Worm (Caenorhabditis elegans) whole organism, L3 larva: ENCODE results near the gene B0034.4.

ENCODE experiments used
- ZK546.5 ChIP-seq: sonication (generic microtip); optimal IDR thresholded peaks from 2 replicates; lab custom pipeline; 2017; ENCODE audit warnings: missing biosample characterization, missing genetic modification characterization
- aly-2 ChIP-seq: fragments of 150-350 bp; optimal IDR thresholded peaks from 2 replicates; lab custom pipeline; 2014; ENCODE audit warnings: missing biosample characterization, missing genetic modification characterization
- ama-1 ChIP-seq: fragments of 150-350 bp; optimal IDR thresholded peaks from 2 replicates; lab custom pipeline; 2018
- ceh-16 ChIP-seq: sonication (generic microtip); optimal IDR thresholded peaks from 2 replicates; lab custom pipeline; 2017; ENCODE audit warnings: missing biosample characterization, missing genetic modification characterization
- ceh-28 ChIP-seq: fragments of 150-350 bp; optimal IDR thresholded peaks from 2 replicates; lab custom pipeline; 2014; ENCODE audit warnings: missing biosample characterization, missing genetic modification reagents, missing genetic modification characterization
- egl-27 ChIP-seq: sonication (generic microtip); optimal IDR thresholded peaks from 4 replicates; lab custom pipeline; 2017; ENCODE audit warnings: missing biosample characterization, missing genetic modification reagents, missing genetic modification characterization
- egl-5 ChIP-seq: fragments of 150-350 bp; optimal IDR thresholded peaks from 2 replicates; lab custom pipeline; 2017; ENCODE audit warnings: missing biosample characterization, missing genetic modification reagents, missing genetic modification characterization, inconsistent platforms
- elt-3 ChIP-seq, 3 experiments: fragments of 150-350 bp in 1 of 3; sonication (generic microtip) in 2 of 3; optimal IDR thresholded peaks; 2 replicates in 2 of 3; 4 replicates in 1 of 3; lab custom pipeline; 2014 to 2017; ENCODE audit warnings: missing biosample characterization in 3 of 3, missing genetic modification characterization in 3 of 3
- eor-1 ChIP-seq, 2 experiments: fragments of 150-350 bp; optimal IDR thresholded peaks; 2 replicates each; lab custom pipeline; 2014 to 2018; ENCODE audit warnings: missing biosample characterization in 2 of 2, missing genetic modification characterization in 2 of 2
- fkh-10 ChIP-seq: sonication (generic microtip); optimal IDR thresholded peaks from 2 replicates; lab custom pipeline; 2017; ENCODE audit warnings: missing biosample characterization, missing genetic modification reagents, missing genetic modification characterization
- fkh-2 ChIP-seq: fragments of 150-350 bp; optimal IDR thresholded peaks from 2 replicates; lab custom pipeline; 2014; ENCODE audit warnings: missing biosample characterization, missing genetic modification reagents, missing genetic modification characterization
- hmg-11 ChIP-seq: sonication (generic microtip); optimal IDR thresholded peaks from 2 replicates; lab custom pipeline; 2016; ENCODE audit warnings: missing genetic modification characterization, missing compliant biosample characterization
- lin-15B ChIP-seq: fragments of 150-350 bp; optimal IDR thresholded peaks from 2 replicates; lab custom pipeline; 2014; ENCODE audit warnings: missing biosample characterization, missing genetic modification characterization
- lin-39 ChIP-seq: fragments of 150-350 bp; optimal IDR thresholded peaks from 2 replicates; lab custom pipeline; 2018; ENCODE audit warnings: missing biosample characterization, missing genetic modification reagents, missing genetic modification characterization
- lsy-12 ChIP-seq: sonication (generic microtip); optimal IDR thresholded peaks from 2 replicates; lab custom pipeline; 2016; ENCODE audit warnings: mild to moderate bottlenecking, missing genetic modification characterization, missing compliant biosample characterization
- mdl-1 ChIP-seq: fragments of 150-350 bp; optimal IDR thresholded peaks from 2 replicates; lab custom pipeline; 2014; ENCODE audit warnings: missing biosample characterization, missing genetic modification characterization
- mml-1 ChIP-seq: fragments of 150-350 bp; sonication (generic microtip); optimal IDR thresholded peaks from 3 replicates; lab custom pipeline; 2014; ENCODE audit warnings: missing biosample characterization, missing genetic modification characterization
- nfya-1 ChIP-seq: sonication (generic microtip); optimal IDR thresholded peaks from 2 replicates; lab custom pipeline; 2017; ENCODE audit warnings: missing genetic modification characterization, mild to moderate bottlenecking, missing compliant biosample characterization, antibody characterized with exemption, moderate library complexity; ENCODE audit not compliant: insufficient read depth
- nhr-12 ChIP-seq: fragments of 150-350 bp; optimal IDR thresholded peaks from 2 replicates; lab custom pipeline; 2014; ENCODE audit warnings: missing biosample characterization, missing genetic modification characterization
- nhr-237 ChIP-seq: fragments of 150-350 bp; optimal IDR thresholded peaks from 2 replicates; lab custom pipeline; 2014; ENCODE audit warnings: missing biosample characterization, missing genetic modification characterization
- nhr-25 ChIP-seq: sonication (generic microtip); optimal IDR thresholded peaks from 2 replicates; lab custom pipeline; 2017; ENCODE audit warnings: missing biosample characterization, missing genetic modification characterization
- nhr-28 ChIP-seq: fragments of 150-350 bp; optimal IDR thresholded peaks from 2 replicates; lab custom pipeline; 2014; ENCODE audit warnings: missing biosample characterization, missing genetic modification characterization
- nhr-43 ChIP-seq: sonication (generic microtip); optimal IDR thresholded peaks from 2 replicates; lab custom pipeline; 2016; ENCODE audit warnings: mild to moderate bottlenecking, missing genetic modification characterization, missing compliant biosample characterization; ENCODE audit not compliant: poor library complexity, severe bottlenecking
- nhr-77 ChIP-seq: fragments of 150-350 bp; optimal IDR thresholded peaks from 2 replicates; lab custom pipeline; 2014; ENCODE audit warnings: missing biosample characterization, missing genetic modification characterization
- pha-4 ChIP-seq: fragments of 150-350 bp; optimal IDR thresholded peaks from 2 replicates; lab custom pipeline; 2014; ENCODE audit warnings: missing biosample characterization, missing genetic modification reagents, missing genetic modification characterization
- pqm-1 ChIP-seq: fragments of 150-350 bp; optimal IDR thresholded peaks from 2 replicates; lab custom pipeline; 2017; ENCODE audit warnings: missing biosample characterization, missing genetic modification characterization, inconsistent platforms
- sea-2 ChIP-seq: fragments of 150-350 bp; sonication (generic microtip); optimal IDR thresholded peaks from 4 replicates; lab custom pipeline; 2014; ENCODE audit warnings: missing biosample characterization, missing genetic modification reagents, missing genetic modification characterization
- skn-1 ChIP-seq: fragments of 150-350 bp; optimal IDR thresholded peaks from 2 replicates; lab custom pipeline; 2014; ENCODE audit warnings: missing biosample characterization, missing genetic modification characterization
- tbx-2 ChIP-seq: sonication (generic microtip); optimal IDR thresholded peaks from 2 replicates; lab custom pipeline; 2016; ENCODE audit warnings: mild to moderate bottlenecking, missing genetic modification characterization, missing compliant biosample characterization
- unc-39 ChIP-seq: sonication (generic microtip); optimal IDR thresholded peaks from 4 replicates; lab custom pipeline; 2017; ENCODE audit warnings: missing biosample characterization, missing genetic modification characterization
- unc-62 ChIP-seq: fragments of 150-350 bp; sonication (generic microtip); optimal IDR thresholded peaks from 4 replicates; lab custom pipeline; 2014; ENCODE audit warnings: missing biosample characterization, missing genetic modification reagents, missing genetic modification characterization
- zag-1 ChIP-seq: fragments of 150-350 bp; optimal IDR thresholded peaks from 2 replicates; lab custom pipeline; 2014; ENCODE audit warnings: missing biosample characterization, missing genetic modification characterization
- ztf-11 ChIP-seq: fragments of 150-350 bp; optimal IDR thresholded peaks from 2 replicates; lab custom pipeline; 2014; ENCODE audit warnings: missing biosample characterization, missing genetic modification characterization

Gene B0034.4

DNA sequence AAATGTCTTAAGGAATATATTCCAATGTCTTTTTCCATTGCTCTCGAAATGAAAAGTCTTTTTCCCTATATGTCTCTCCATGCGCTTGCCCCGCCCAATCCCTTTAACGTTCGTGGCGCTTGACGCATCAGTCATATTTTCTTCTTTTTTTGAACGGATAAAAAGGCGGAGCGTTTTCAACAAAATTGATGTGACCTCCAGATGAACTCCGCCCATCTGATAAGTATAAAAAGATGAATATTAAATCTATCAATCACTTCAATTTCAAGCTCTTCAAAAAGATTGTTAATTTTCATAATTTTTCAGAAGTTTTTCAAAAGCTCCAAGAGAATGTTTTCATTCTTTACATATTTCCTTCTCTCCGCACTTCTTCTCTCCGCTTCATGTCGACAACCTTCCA is 26.7 kb upstream of the B0034.4 start, which contains the start of gene ins-4:
Gene ins-4, plus strand, starts transcription at position 301 of the 400 bp plus-strand sequence.
- TF ChIP-seq zag-1: no peak
- TF ChIP-seq ztf-11 (tag; lab: Kevin White, UChicago): no peak
- no peak for TF ChIP-seq ama-1 (lab: Kevin White, UChicago)
- TF ChIP-seq lsy-12 (tag; lab: Kevin White, UChicago): no peak
- TF ChIP-seq pha-4 (tag; lab: Kevin White, UChicago): no peak
- TF ChIP-seq elt-3 (tag; optimal IDR thresholded peaks at IDR 0.05; lab: Kevin White, UChicago): no peak
- TF ChIP-seq nhr-28 (tag; lab: Kevin White, UChicago): no peak
- no peak for TF ChIP-seq egl-5
- no peak for TF ChIP-seq nhr-43 (tag; lab: Kevin White, UChicago)
- TF ChIP-seq egl-27 (tag; lab: Kevin White, UChicago): no peak
- TF ChIP-seq nhr-77 (tag; lab: Kevin White, UChicago): no peak
- no peak for TF ChIP-seq mdl-1 (tag; lab: Kevin White, UChicago)
- TF ChIP-seq lin-39: no peak
- no peak for TF ChIP-seq skn-1 (tag; lab: Kevin White, UChicago)
- no peak for TF ChIP-seq tbx-2
- TF ChIP-seq nhr-237 (tag; lab: Kevin White, UChicago): no peak
- no peak for TF ChIP-seq fkh-10 (GFP tag; lab: Kevin White, UChicago)
- no peak for TF ChIP-seq sea-2 (GFP tag; lab: Kevin White, UChicago)

ce11 chrII:5990668-5991067 is 21.3 kb upstream of the B0034.4 start, which contains the start of gene ins-3:
TSS of gene ins-3 (minus strand) at chrII:5990768.
- TF ChIP-seq skn-1 (tag; lab: Kevin White, UChicago) (no peak), tbx-2 (no peak), unc-62 (no peak), ZK546.5 (tag; lab: Kevin White, UChicago) (no peak), ceh-16 (no peak), lin-15B (tag; lab: Kevin White, UChicago) (no peak)

DNA sequence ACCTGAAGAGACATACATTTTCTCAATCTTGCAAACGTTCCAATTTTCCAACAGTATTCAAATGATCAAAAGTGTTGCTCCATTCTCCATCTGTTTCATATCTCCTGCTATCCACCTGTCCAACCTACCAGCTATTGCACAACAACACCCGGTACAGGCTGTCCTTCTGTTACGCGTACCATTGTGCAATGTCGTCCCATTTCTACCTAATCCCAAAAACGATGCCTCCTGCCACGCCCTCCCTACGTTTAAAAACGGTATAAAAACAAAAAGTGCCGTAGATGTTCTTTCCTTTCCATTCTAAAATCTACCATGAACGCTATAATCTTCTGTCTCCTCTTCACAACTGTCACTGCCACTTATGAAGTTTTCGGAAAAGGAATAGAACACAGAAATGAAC is 18.9 kb upstream of the B0034.4 start, which contains the start of gene ins-2:
Gene ins-2, plus strand, starts transcription at position 301 of the 400 bp plus-strand sequence.
- TF ChIP-seq lin-15B (tag; lab: Kevin White, UChicago) (no peak), pqm-1 (tag; lab: Kevin White, UChicago) (no peak), nhr-28 (tag; lab: Kevin White, UChicago) (no peak), nfya-1 (tag; lab: Kevin White, UChicago) (no peak), zag-1 (no peak), nhr-25 (tag; lab: Kevin White, UChicago) (no peak), lsy-12 (tag; lab: Kevin White, UChicago) (no peak), mdl-1 (tag; lab: Kevin White, UChicago) (no peak)

DNA sequence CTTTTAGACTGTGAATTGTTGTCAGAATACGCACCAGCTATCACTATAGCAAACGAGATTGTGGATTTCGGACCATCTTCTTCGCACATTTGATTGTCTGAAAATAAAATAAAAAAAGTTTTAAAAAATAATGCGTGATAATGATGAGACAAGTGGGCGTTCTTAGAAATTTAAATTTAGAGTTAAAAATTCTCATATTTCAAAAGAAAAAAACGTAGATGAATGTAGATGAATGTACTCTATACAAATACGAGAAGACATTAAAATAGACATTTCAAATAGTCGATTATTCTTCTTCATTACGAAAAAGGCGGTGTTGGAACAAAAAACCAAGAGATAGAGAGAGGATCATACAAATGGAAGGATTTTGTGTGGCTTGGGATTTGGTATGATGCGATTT is 5.5 kb upstream of the B0034.4 start, which contains the start of gene B0034.5:
Gene B0034.5, minus strand, starts transcription at position 101 of the 400 bp plus-strand sequence.
- TF ChIP-seq elt-3 (tag; optimal IDR thresholded peaks at IDR 0.05; lab: Kevin White, UChicago) (no peak), aly-2 (tag; lab: Kevin White, UChicago) (no peak), eor-1 (tag; optimal IDR thresholded peaks at IDR 0.05; lab: Kevin White, UChicago) (no peak), sea-2 (GFP tag; lab: Kevin White, UChicago) (no peak), ama-1 (lab: Kevin White, UChicago) (no peak), skn-1 (tag; lab: Kevin White, UChicago) (no peak), nhr-237 (tag; lab: Kevin White, UChicago) (no peak), nhr-12 (no peak), lin-15B (tag; lab: Kevin White, UChicago) (no peak), hmg-11 (tag; lab: Kevin White, UChicago) (no peak), mml-1 (no peak), lin-39 (no peak), mdl-1 (tag; lab: Kevin White, UChicago) (no peak), unc-39 (no peak), ZK546.5 (tag; lab: Kevin White, UChicago) (no peak), ceh-28 (no peak), nhr-25 (tag; lab: Kevin White, UChicago) (no peak), nfya-1 (tag; lab: Kevin White, UChicago) (no peak)

DNA sequence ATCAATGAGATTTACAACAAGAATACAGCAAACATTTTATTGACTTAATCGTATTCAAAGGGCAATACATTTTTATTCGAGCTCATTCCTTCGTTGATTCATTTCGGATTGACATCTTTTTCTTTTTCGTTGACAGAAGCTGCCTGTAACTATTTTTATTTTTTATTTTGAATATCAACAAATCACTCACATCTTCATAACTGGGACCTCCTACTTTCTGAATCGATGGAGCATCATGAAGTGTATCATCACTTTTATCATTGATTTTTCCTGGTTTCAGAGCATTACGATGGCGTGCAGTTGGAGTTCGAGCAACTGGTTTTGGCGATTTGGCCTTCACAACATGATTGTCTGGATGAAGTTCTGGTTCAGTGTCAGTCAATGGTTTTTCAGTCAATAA is 1.3 kb downstream of the B0034.4 start, which contains the start of gene B0034.1:
Gene B0034.1, plus strand, starts transcription at position 301 of the 400 bp plus-strand sequence.
- TF ChIP-seq lin-15B (tag; lab: Kevin White, UChicago): no peak
- TF ChIP-seq pha-4 (tag; lab: Kevin White, UChicago): no peak
- no peak for TF ChIP-seq fkh-2 (tag; lab: Kevin White, UChicago)
- no peak for TF ChIP-seq tbx-2
- TF ChIP-seq, all 47 proteins: peak for 0
